Worm (Caenorhabditis elegans) whole organism, L3 larva: ENCODE results near the gene pph-6.

Source experiments
- ama-1 ChIP-seq: fragments of 150-350 bp; optimal IDR thresholded peaks from 2 replicates; lab custom pipeline; 2018
- egl-27 ChIP-seq: sonication (generic microtip); optimal IDR thresholded peaks from 4 replicates; lab custom pipeline; 2017; ENCODE audit warnings: missing biosample characterization, missing genetic modification reagents, missing genetic modification characterization
- egl-5 ChIP-seq: fragments of 150-350 bp; optimal IDR thresholded peaks from 2 replicates; lab custom pipeline; 2017; ENCODE audit warnings: missing biosample characterization, missing genetic modification reagents, missing genetic modification characterization, inconsistent platforms
- fos-1 ChIP-seq: fragments of 150-350 bp; optimal IDR thresholded peaks from 2 replicates; lab custom pipeline; 2014; ENCODE audit warnings: missing biosample characterization, missing genetic modification characterization
- nhr-28 ChIP-seq: fragments of 150-350 bp; optimal IDR thresholded peaks from 2 replicates; lab custom pipeline; 2014; ENCODE audit warnings: missing biosample characterization, missing genetic modification characterization
- pha-4 ChIP-seq: fragments of 150-350 bp; optimal IDR thresholded peaks from 2 replicates; lab custom pipeline; 2014; ENCODE audit warnings: missing biosample characterization, missing genetic modification reagents, missing genetic modification characterization
- skn-1 ChIP-seq: fragments of 150-350 bp; optimal IDR thresholded peaks from 2 replicates; lab custom pipeline; 2014; ENCODE audit warnings: missing biosample characterization, missing genetic modification characterization
- snpc-4 ChIP-seq: fragments of 150-350 bp; optimal IDR thresholded peaks from 2 replicates; lab custom pipeline; 2014; ENCODE audit warnings: missing biosample characterization, missing genetic modification characterization
- ztf-11 ChIP-seq: fragments of 150-350 bp; optimal IDR thresholded peaks from 2 replicates; lab custom pipeline; 2014; ENCODE audit warnings: missing biosample characterization, missing genetic modification characterization

- TF ChIP-seq snpc-4 (tag; lab: Kevin White, UChicago) (no peak), ztf-11 (tag; lab: Kevin White, UChicago) (no peak), skn-1 (tag; lab: Kevin White, UChicago) (no peak), fos-1 (tag; lab: Kevin White, UChicago) (no peak), egl-27 (tag; lab: Kevin White, UChicago) (no peak), nhr-28 (tag; lab: Kevin White, UChicago) (no peak), ama-1 (lab: Kevin White, UChicago) (no peak), pha-4 (tag; lab: Kevin White, UChicago) (no peak), egl-5 (no peak)
These were observed 30.1 kb upstream of the pph-6 start, which contains the start of gene K01A11.1 for ce11 chrIII:3431385-3431784.
